Fruit fly (Drosophila melanogaster): Measurements from ENCODE around the gene CG34280.

Gene CG34280

dm6 chr3R:17385329-17386019, 18.0 kb downstream of the CG34280 start (continued):
- TF ChIP-seq CG11504 (tag; optimal IDR thresholded peaks at IDR 0.05) (peak; percentile 71), CG9437 (GFP tag; optimal IDR thresholded peaks at IDR 0.05) (peak; percentile 55), dmrt11E (tag; optimal IDR thresholded peaks at IDR 0.05) (peak; percentile 16), da (GFP tag; optimal IDR thresholded peaks at IDR 0.05) (no peak), sisA (GFP tag; IDR thresholded peaks at IDR 0.05) (no peak; the same call in 1 of the 2 replicates), fd3F (GFP tag; optimal IDR thresholded peaks at IDR 0.05) (peak; percentile 67), CG31365 (tag; optimal IDR thresholded peaks at IDR 0.05) (peak; percentile 63), Dref (GFP tag; IDR thresholded peaks at IDR 0.05) (peak; percentile 41; the same call in 1 of the 2 replicates), CG32532 (GFP tag; IDR thresholded peaks at IDR 0.05) (peak; percentile 63), cato (GFP tag; optimal IDR thresholded peaks at IDR 0.05; ENCODE audit: borderline replicate concordance) (peak; percentile 13), CG14965 (GFP tag; optimal IDR thresholded peaks at IDR 0.05; ENCODE audit: borderline replicate concordance) (no peak), CG10431 (GFP tag; optimal IDR thresholded peaks at IDR 0.05) (peak; percentile 4), ash1 (GFP tag; optimal IDR thresholded peaks at IDR 0.05) (no peak), NC2α (GFP tag; optimal IDR thresholded peaks at IDR 0.05) (no peak), pho (GFP tag; optimal IDR thresholded peaks at IDR 0.05) (peak; percentile 56), Xrp1 (GFP tag; IDR thresholded peaks at IDR 0.05) (peak; percentile 64), CG15696 (tag; optimal IDR thresholded peaks at IDR 0.05) (peak; percentile 0), vvl (GFP tag; IDR thresholded peaks at IDR 0.05) (peak; percentile 91), CG4820 (GFP tag; optimal IDR thresholded peaks at IDR 0.05) (peak; percentile 15), Poxn (GFP tag; IDR thresholded peaks at IDR 0.05) (0 out of 2 replicates have a peak, but pooled peaks have one; percentile 38), ara (GFP tag; IDR thresholded peaks at IDR 0.05) (peak; percentile 40; the same call in 1 of the 2 replicates), shn (GFP tag; optimal IDR thresholded peaks at IDR 0.05) (peak; percentile 22), CG1024 (GFP tag; IDR thresholded peaks at IDR 0.05) (no peak), CG4854 (GFP tag; optimal IDR thresholded peaks at IDR 0.05) (peak; percentile 19), zf30C (GFP tag; optimal IDR thresholded peaks at IDR 0.05) (no peak), CG4360 (GFP tag; IDR thresholded peaks at IDR 0.05) (peak; percentile 24; the same call in 1 of the 2 replicates), PHDP (tag; optimal IDR thresholded peaks at IDR 0.05) (peak; percentile 34), CG11695 (GFP tag; IDR thresholded peaks at IDR 0.05) (peak; percentile 53; the same call in 2 of the 3 replicates), CG2875 (GFP tag; optimal IDR thresholded peaks at IDR 0.05) (peak; percentile 34), her (GFP tag; optimal IDR thresholded peaks at IDR 0.05) (peak; percentile 55), Mad (GFP tag; optimal IDR thresholded peaks at IDR 0.05) (peak; percentile 55), CG3407 (GFP tag; optimal IDR thresholded peaks at IDR 0.05) (no peak), jumu (GFP tag; optimal IDR thresholded peaks at IDR 0.05) (peak; percentile 67), ro (GFP tag; IDR thresholded peaks at IDR 0.05) (no peak), sc (optimal IDR thresholded peaks at IDR 0.05) (no peak), sc (GFP tag; optimal IDR thresholded peaks at IDR 0.05) (no peak), CG30431 (GFP tag; optimal IDR thresholded peaks at IDR 0.05) (no peak), Bdp1 (GFP tag; optimal IDR thresholded peaks at IDR 0.05) (peak; percentile 59), trh (GFP tag; optimal IDR thresholded peaks at IDR 0.05) (no peak), oc (tag; optimal IDR thresholded peaks at IDR 0.05) (no peak), Drgx (GFP tag; IDR thresholded peaks at IDR 0.05) (peak; percentile 45; the same call in 1 of the 2 replicates), CG18619 (GFP tag; optimal IDR thresholded peaks at IDR 0.05) (no peak), dimm (GFP tag; IDR thresholded peaks at IDR 0.05) (no peak), crp (GFP tag; optimal IDR thresholded peaks at IDR 0.05) (peak; percentile 91 to 99), Hmx (GFP tag; optimal IDR thresholded peaks at IDR 0.05) (no peak), CG12219 (GFP tag; optimal IDR thresholded peaks at IDR 0.05) (peak; percentile 19), CG12071 (GFP tag; optimal IDR thresholded peaks at IDR 0.05) (peak; percentile 23), D19B (GFP tag; optimal IDR thresholded peaks at IDR 0.05) (no peak), Hr39 (optimal IDR thresholded peaks at IDR 0.05) (no peak), CG4617 (GFP tag; optimal IDR thresholded peaks at IDR 0.05; ENCODE audit: borderline replicate concordance) (peak; percentile 54)
